Worm (Caenorhabditis elegans) whole organism, L2 larva: ENCODE measurements around the gene timm-17B.1.

Experiments
- aly-2 ChIP-seq: fragments of 150-350 bp; optimal IDR thresholded peaks from 2 replicates; lab custom pipeline; 2014; ENCODE audit warnings: missing biosample characterization, missing genetic modification characterization
- ceh-82 ChIP-seq: fragments of 150-350 bp; optimal IDR thresholded peaks from 2 replicates; lab custom pipeline; 2014; ENCODE audit warnings: missing biosample characterization, missing genetic modification characterization
- egl-27 ChIP-seq: sonication (generic microtip); optimal IDR thresholded peaks from 3 replicates; lab custom pipeline; 2017; ENCODE audit warnings: missing biosample characterization, missing genetic modification reagents, missing genetic modification characterization
- elt-3 ChIP-seq: sonication (generic microtip); optimal IDR thresholded peaks from 2 replicates; lab custom pipeline; 2017; ENCODE audit warnings: missing biosample characterization, missing genetic modification characterization
- lsy-2 ChIP-seq, 2 experiments: fragments of 150-350 bp in 1 of 2; sonication (generic microtip) in 1 of 2; optimal IDR thresholded peaks; 2 replicates each; lab custom pipeline; 2014 to 2017; ENCODE audit warnings: missing biosample characterization in 2 of 2, missing genetic modification characterization in 2 of 2
- nhr-6 ChIP-seq: fragments of 150-350 bp; optimal IDR thresholded peaks from 2 replicates; lab custom pipeline; 2014; ENCODE audit warnings: missing biosample characterization, missing genetic modification characterization
- nhr-77 ChIP-seq: fragments of 150-350 bp; optimal IDR thresholded peaks from 2 replicates; lab custom pipeline; 2014; ENCODE audit warnings: missing biosample characterization, missing genetic modification characterization
- skn-1 ChIP-seq: sonication (generic microtip); optimal IDR thresholded peaks from 2 replicates; lab custom pipeline; 2017; ENCODE audit warnings: missing biosample characterization, missing genetic modification characterization
- snpc-4 ChIP-seq: fragments of 150-350 bp; optimal IDR thresholded peaks from 2 replicates; lab custom pipeline; 2014; ENCODE audit warnings: missing biosample characterization, missing genetic modification characterization
- ztf-4 ChIP-seq: fragments of 150-350 bp; optimal IDR thresholded peaks from 2 replicates; lab custom pipeline; 2014; ENCODE audit warnings: missing biosample characterization, missing genetic modification characterization

DNA sequence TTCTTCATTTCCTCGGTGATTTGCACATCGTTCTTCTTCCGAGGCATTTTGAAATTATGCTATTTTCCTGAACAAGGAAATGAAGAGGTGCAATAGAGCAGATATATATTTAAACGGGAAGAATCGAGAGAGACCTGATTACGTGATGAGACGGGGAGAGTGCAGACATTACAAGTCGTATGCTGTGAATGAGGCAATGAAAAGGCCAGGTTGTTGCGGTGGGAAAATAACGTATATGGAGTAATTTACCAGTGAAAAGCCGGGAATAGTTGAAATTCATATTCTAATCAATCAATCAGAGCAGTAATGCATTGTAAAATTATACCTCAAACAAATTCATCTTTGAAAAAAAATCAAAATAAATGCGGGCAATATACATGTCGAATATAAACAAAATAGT lies 13.4 kb upstream of the timm-17B.1 start, which contains the start of gene Y17G9B.8:
- TF ChIP-seq lsy-2 (tag; optimal IDR thresholded peaks at IDR 0.05; lab: Kevin White, UChicago) (peak in 1 of 2 experiments; percentile 24), skn-1 (tag; lab: Kevin White, UChicago) (no peak), ceh-82 (no peak), egl-27 (no peak), aly-2 (tag; lab: Kevin White, UChicago) (no peak), elt-3 (tag; lab: Kevin White, UChicago) (no peak), nhr-6 (tag; lab: Kevin White, UChicago) (no peak), snpc-4 (tag; lab: Kevin White, UChicago) (no peak), nhr-77 (tag; lab: Kevin White, UChicago) (no peak), ztf-4 (tag; lab: Kevin White, UChicago) (no peak)
